Worm (Caenorhabditis elegans): ENCODE results near the gene nhr-222.

DNA sequence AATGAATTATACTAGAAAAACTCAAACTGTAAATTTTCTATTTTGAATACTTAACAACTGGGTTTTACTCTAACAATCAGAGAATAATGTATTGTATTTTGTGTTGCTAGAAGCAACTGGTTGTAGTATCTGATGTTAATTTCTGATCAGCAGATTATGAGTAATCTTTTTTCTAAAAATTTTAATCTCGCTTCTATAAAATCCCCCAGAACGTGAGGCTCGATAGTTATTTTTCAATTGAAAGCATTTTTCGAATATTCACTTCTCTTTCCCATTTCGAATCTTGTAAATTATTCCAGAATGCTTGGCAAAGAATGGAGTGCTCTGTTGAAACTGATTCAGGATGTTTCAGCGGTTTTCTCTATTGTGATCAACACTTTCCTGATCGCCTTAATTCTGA is 25.4 kb downstream of the nhr-222 start, which contains the start of gene str-227:
- TF ChIP-seq him-1 (tag; optimal IDR thresholded peaks at IDR 0.05) (no peak), W03F9.2 (tag; optimal IDR thresholded peaks at IDR 0.05) (no peak)

Data from whole organism, L4/young adult.